Worm (Caenorhabditis elegans) whole organism, late embryonic: ENCODE measurements around the gene srj-25.
A peak's percentile ranks its signal among the peaks of the same experiment; 100 is the strongest.

ENCODE experiments used
- C38D4.7 ChIP-seq: fragments of 200-800 bp; sonication (Bioruptor generic); optimal IDR thresholded peaks from 2 replicates; lab custom pipeline; 2018; ENCODE audit warnings: mild to moderate bottlenecking, missing genetic modification characterization, moderate library complexity, missing compliant biosample characterization
- K02D7.2 ChIP-seq: sonication (generic microtip); optimal IDR thresholded peaks from 2 replicates; lab custom pipeline; 2017; ENCODE audit warnings: mild to moderate bottlenecking, missing genetic modification characterization, missing compliant biosample characterization
- K09A11.1 ChIP-seq: sonication (generic microtip); optimal IDR thresholded peaks from 2 replicates; lab custom pipeline; 2017; ENCODE audit warnings: antibody characterized with exemption, mild to moderate bottlenecking, missing genetic modification characterization, missing compliant biosample characterization; ENCODE audit not compliant: insufficient read depth
- T23F11.4 ChIP-seq: fragments of 200-800 bp; sonication (Bioruptor generic); optimal IDR thresholded peaks from 2 replicates; lab custom pipeline; 2018; ENCODE audit warnings: mild to moderate bottlenecking, missing genetic modification characterization, missing compliant biosample characterization
- ahr-1 ChIP-seq: sonication (generic microtip); optimal IDR thresholded peaks from 2 replicates; lab custom pipeline; 2016; ENCODE audit warnings: missing genetic modification characterization, missing compliant biosample characterization
- ama-1 ChIP-seq: fragments of 150-350 bp; optimal IDR thresholded peaks from 2 replicates; lab custom pipeline; 2014
- ceh-18 ChIP-seq: sonication (generic microtip); optimal IDR thresholded peaks from 2 replicates; lab custom pipeline; 2016; ENCODE audit warnings: missing genetic modification characterization, missing compliant biosample characterization
- ceh-2 ChIP-seq: sonication (generic microtip); optimal IDR thresholded peaks from 2 replicates; lab custom pipeline; 2016; ENCODE audit warnings: missing genotype, missing genetic modification characterization, missing compliant biosample characterization
- ceh-24 ChIP-seq: sonication (generic microtip); optimal IDR thresholded peaks from 2 replicates; lab custom pipeline; 2016; ENCODE audit warnings: mild to moderate bottlenecking, missing genetic modification characterization, missing compliant biosample characterization
- ceh-31 ChIP-seq: sonication (generic microtip); optimal IDR thresholded peaks from 2 replicates; lab custom pipeline; 2016; ENCODE audit warnings: missing genetic modification characterization, missing compliant biosample characterization
- ceh-9 ChIP-seq: sonication (generic microtip); optimal IDR thresholded peaks from 2 replicates; lab custom pipeline; 2016; ENCODE audit warnings: mild to moderate bottlenecking, missing genetic modification characterization, inconsistent platforms, missing compliant biosample characterization
- dmd-4 ChIP-seq: sonication (generic microtip); optimal IDR thresholded peaks from 2 replicates; lab custom pipeline; 2016; ENCODE audit warnings: borderline replicate concordance, missing genetic modification characterization, missing compliant biosample characterization
- dve-1 ChIP-seq: sonication (generic microtip); optimal IDR thresholded peaks from 2 replicates; lab custom pipeline; 2017; ENCODE audit warnings: antibody characterized with exemption, mild to moderate bottlenecking, missing genetic modification characterization, missing compliant biosample characterization
- elt-2 ChIP-seq: sonication (generic microtip); optimal IDR thresholded peaks from 2 replicates; lab custom pipeline; 2016; ENCODE audit warnings: missing genetic modification reagents, missing genetic modification characterization, missing compliant biosample characterization
- ets-4 ChIP-seq: sonication (generic microtip); optimal IDR thresholded peaks from 2 replicates; lab custom pipeline; 2016; ENCODE audit warnings: missing genetic modification characterization, missing compliant biosample characterization
- fax-1 ChIP-seq: sonication (generic microtip); optimal IDR thresholded peaks from 2 replicates; lab custom pipeline; 2016; ENCODE audit warnings: missing genotype, missing genetic modification characterization, missing compliant biosample characterization
- fkh-10 ChIP-seq: fragments of 150-350 bp; optimal IDR thresholded peaks from 2 replicates; lab custom pipeline; 2014; ENCODE audit warnings: missing biosample characterization, missing genetic modification reagents, missing genetic modification characterization
- fkh-6 ChIP-seq: sonication (generic microtip); optimal IDR thresholded peaks from 2 replicates; lab custom pipeline; 2016; ENCODE audit warnings: missing genetic modification characterization, missing compliant biosample characterization
- gmeb-2 ChIP-seq: sonication (generic microtip); optimal IDR thresholded peaks from 2 replicates; lab custom pipeline; 2016; ENCODE audit warnings: missing genetic modification characterization, inconsistent platforms, missing compliant biosample characterization
- hlh-13 ChIP-seq: fragments of 200-800 bp; sonication (Bioruptor generic); optimal IDR thresholded peaks from 2 replicates; lab custom pipeline; 2018; ENCODE audit warnings: mild to moderate bottlenecking, missing genetic modification characterization, missing compliant biosample characterization
- hlh-15 ChIP-seq: sonication (generic microtip); optimal IDR thresholded peaks from 2 replicates; lab custom pipeline; 2016; ENCODE audit warnings: missing genetic modification characterization, missing compliant biosample characterization
- hlh-30 ChIP-seq: sonication (generic microtip); optimal IDR thresholded peaks from 2 replicates; lab custom pipeline; 2017; ENCODE audit warnings: antibody characterized with exemption, missing genetic modification characterization, missing compliant biosample characterization; ENCODE audit not compliant: insufficient read depth
- hlh-8 ChIP-seq: sonication (generic microtip); optimal IDR thresholded peaks from 2 replicates; lab custom pipeline; 2016; ENCODE audit warnings: missing genotype, missing genetic modification characterization, missing compliant biosample characterization
- mec-3 ChIP-seq: sonication (generic microtip); optimal IDR thresholded peaks from 2 replicates; lab custom pipeline; 2016; ENCODE audit warnings: borderline replicate concordance, missing genetic modification characterization, missing compliant biosample characterization
- nfya-1 ChIP-seq: sonication (generic microtip); optimal IDR thresholded peaks from 2 replicates; lab custom pipeline; 2017; ENCODE audit warnings: missing genetic modification characterization, mild to moderate bottlenecking, missing compliant biosample characterization, antibody characterized with exemption, moderate library complexity
- nhr-11 ChIP-seq: fragments of 150-350 bp; optimal IDR thresholded peaks from 2 replicates; lab custom pipeline; 2014; ENCODE audit warnings: missing biosample characterization, missing genetic modification characterization
- npax-4 ChIP-seq: sonication (generic microtip); optimal IDR thresholded peaks from 2 replicates; lab custom pipeline; 2016; ENCODE audit warnings: missing genetic modification characterization, missing compliant biosample characterization
- odd-2 ChIP-seq: sonication (generic microtip); optimal IDR thresholded peaks from 2 replicates; lab custom pipeline; 2017; ENCODE audit warnings: antibody characterized with exemption, mild to moderate bottlenecking, missing genetic modification characterization, missing compliant biosample characterization
- pag-3 ChIP-seq: sonication (generic microtip); optimal IDR thresholded peaks from 2 replicates; lab custom pipeline; 2016; ENCODE audit warnings: missing compliant biosample characterization, missing genetic modification characterization, borderline replicate concordance
- pha-2 ChIP-seq: sonication (generic microtip); optimal IDR thresholded peaks from 2 replicates; lab custom pipeline; 2017; ENCODE audit warnings: mild to moderate bottlenecking, missing genetic modification characterization, missing compliant biosample characterization
- pha-4 ChIP-seq: fragments of 150-350 bp; optimal IDR thresholded peaks from 2 replicates; lab custom pipeline; 2018; ENCODE audit warnings: missing biosample characterization, missing genetic modification reagents, missing genetic modification characterization
- pqm-1 ChIP-seq: sonication (generic microtip); optimal IDR thresholded peaks from 2 replicates; lab custom pipeline; 2016; ENCODE audit warnings: missing genetic modification characterization, missing compliant biosample characterization
- pros-1 ChIP-seq: fragments of 150-350 bp; optimal IDR thresholded peaks from 2 replicates; lab custom pipeline; 2014; ENCODE audit warnings: missing biosample characterization, missing genetic modification reagents, missing genetic modification characterization
- ref-2 ChIP-seq: sonication (generic microtip); optimal IDR thresholded peaks from 2 replicates; lab custom pipeline; 2016; ENCODE audit warnings: missing genetic modification characterization, missing compliant biosample characterization
- rnt-1 ChIP-seq: sonication (generic microtip); optimal IDR thresholded peaks from 2 replicates; lab custom pipeline; 2016; ENCODE audit warnings: missing genetic modification characterization, missing compliant biosample characterization
- sdc-2 ChIP-seq: sonication (generic microtip); optimal IDR thresholded peaks from 2 replicates; lab custom pipeline; 2016; ENCODE audit warnings: missing genotype, missing genetic modification characterization, missing compliant biosample characterization
- sox-2 ChIP-seq: fragments of 200-800 bp; sonication (Bioruptor generic); IDR thresholded peaks from 2 replicates; pipeline ENCODE4 v1.3.6; 2022; ENCODE audit warnings: missing genetic modification reagents, missing genetic modification characterization, missing compliant biosample characterization
- sox-4 ChIP-seq: sonication (generic microtip); optimal IDR thresholded peaks from 2 replicates; lab custom pipeline; 2017; ENCODE audit warnings: mild to moderate bottlenecking, missing genetic modification characterization, inconsistent platforms, missing compliant biosample characterization
- unc-3 ChIP-seq, 2 experiments: fragments of 200-800 bp in 1 of 2; sonication (Bioruptor generic) in 1 of 2; sonication (generic microtip) in 1 of 2; conservative IDR thresholded peaks in 1 of 2; optimal IDR thresholded peaks in 1 of 2; 2 replicates each; pipeline versions ENCODE4 v1.3.6 to Lab custom; 2016 to 2022; ENCODE audit warnings: missing compliant biosample characterization in 2 of 2, missing genetic modification characterization in 2 of 2, missing genetic modification reagents in 1 of 2
- unc-55 ChIP-seq: sonication (generic microtip); optimal IDR thresholded peaks from 2 replicates; lab custom pipeline; 2017; ENCODE audit warnings: missing biosample characterization, missing genetic modification reagents, missing genetic modification characterization
- zip-5 ChIP-seq: sonication (generic microtip); optimal IDR thresholded peaks from 2 replicates; lab custom pipeline; 2016; ENCODE audit warnings: missing genetic modification characterization, missing compliant biosample characterization
- ztf-16 ChIP-seq: sonication (generic microtip); optimal IDR thresholded peaks from 2 replicates; lab custom pipeline; 2017; ENCODE audit warnings: missing genetic modification characterization, missing compliant biosample characterization

srj-25 gene

DNA sequence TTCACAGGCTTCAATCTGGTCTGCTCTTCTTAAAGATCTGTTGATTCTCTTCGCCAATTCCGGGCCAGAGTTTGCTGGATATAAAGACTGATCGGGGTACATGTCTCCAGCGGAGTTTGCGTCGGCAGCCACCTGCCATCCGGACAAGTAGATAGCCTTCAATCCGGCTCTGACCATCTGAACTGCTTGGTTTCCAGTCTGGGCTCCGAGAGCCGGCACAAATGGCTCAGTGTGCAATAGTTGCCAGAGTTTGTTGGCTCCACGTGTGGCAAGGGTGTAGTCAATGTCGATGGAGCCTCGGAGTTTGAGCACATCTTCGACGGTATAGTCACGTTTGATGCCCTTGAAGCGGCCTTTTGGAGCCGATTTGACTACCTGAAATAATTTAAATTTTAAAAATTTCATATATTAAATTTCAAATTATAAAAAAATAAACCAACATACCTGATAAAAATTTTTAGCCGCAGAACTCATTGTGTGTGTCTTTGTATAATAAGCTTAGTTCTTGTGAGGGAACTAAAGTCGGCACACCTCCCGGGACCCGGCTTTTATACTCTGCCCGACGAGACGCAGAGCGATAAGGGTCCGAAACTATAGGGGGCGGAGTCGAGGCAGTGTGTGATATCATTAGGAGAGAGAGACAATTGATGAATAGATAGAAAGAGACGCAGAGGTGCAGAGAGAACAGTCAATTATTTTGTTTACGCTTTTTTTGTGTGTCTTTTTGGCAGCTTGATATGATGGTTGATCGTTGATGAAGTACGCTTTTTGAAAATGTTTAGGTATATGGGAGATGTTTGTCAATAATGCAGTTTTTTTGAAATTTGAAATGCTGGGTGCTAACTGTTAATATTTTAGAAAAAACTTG lies 8.4 kb downstream of the srj-25 start, which contains the start of the genes icl-1 and srh-2:
icl-1 (minus strand) TSS at position 521 of the 868 bp plus-strand sequence.
srh-2 (plus strand) TSS at position 818 of the 868 bp plus-strand sequence.
- TF ChIP-seq sox-4 (tag; lab: Kevin White, UChicago) (no peak), unc-55 (GFP tag; lab: Kevin White, UChicago) (peak; percentile 19), zip-5 (no peak), unc-3 (GFP tag; conservative IDR thresholded peaks at IDR 0.05; lab: Robert Waterston, UW) (no peak), unc-3 (tag; optimal IDR thresholded peaks at IDR 0.05; lab: Kevin White, UChicago) (no peak), gmeb-2 (tag; lab: Kevin White, UChicago) (no peak), fax-1 (tag; lab: Kevin White, UChicago) (no peak), mec-3 (tag; lab: Kevin White, UChicago) (no peak), nhr-11 (tag; lab: Kevin White, UChicago) (no peak), ama-1 (no peak), ets-4 (tag; lab: Kevin White, UChicago) (no peak), ztf-16 (no peak), hlh-8 (tag; lab: Kevin White, UChicago) (no peak), pag-3 (tag; lab: Kevin White, UChicago) (no peak), ahr-1 (tag; lab: Kevin White, UChicago) (no peak), fkh-6 (tag; lab: Kevin White, UChicago) (no peak), K09A11.1 (tag; lab: Kevin White, UChicago) (no peak), rnt-1 (tag; lab: Kevin White, UChicago) (no peak), pha-2 (tag; lab: Kevin White, UChicago) (no peak), C38D4.7 (GFP tag; lab: Kevin White, UChicago) (no peak), hlh-15 (tag; lab: Kevin White, UChicago) (no peak), ceh-31 (tag; lab: Kevin White, UChicago) (no peak), ceh-24 (tag; lab: Kevin White, UChicago) (no peak), odd-2 (tag; lab: Kevin White, UChicago) (no peak), hlh-30 (tag; lab: Kevin White, UChicago) (no peak), fkh-10 (GFP tag; lab: Kevin White, UChicago) (no peak), pha-4 (no peak), elt-2 (peak; percentile 78), K02D7.2 (tag; lab: Kevin White, UChicago) (peak; percentile 2), nfya-1 (tag; lab: Kevin White, UChicago) (peak; percentile 19), ceh-9 (tag; lab: Kevin White, UChicago) (no peak), hlh-13 (GFP tag; lab: Kevin White, UChicago) (no peak), dve-1 (tag; lab: Kevin White, UChicago) (no peak), T23F11.4 (no peak), ceh-2 (tag; lab: Kevin White, UChicago) (no peak), pqm-1 (tag; lab: Kevin White, UChicago) (no peak), ref-2 (tag; lab: Kevin White, UChicago) (no peak), pros-1 (tag; lab: Kevin White, UChicago) (no peak), sox-2 (GFP tag; lab: Robert Waterston, UW) (no peak), npax-4 (no peak), sdc-2 (tag; lab: Kevin White, UChicago) (no peak), ceh-18 (peak; percentile 14), dmd-4 (no peak)
